Worm (Caenorhabditis elegans): ENCODE measurements around the gene gcy-36.

The gcy-36 gene

DNA sequence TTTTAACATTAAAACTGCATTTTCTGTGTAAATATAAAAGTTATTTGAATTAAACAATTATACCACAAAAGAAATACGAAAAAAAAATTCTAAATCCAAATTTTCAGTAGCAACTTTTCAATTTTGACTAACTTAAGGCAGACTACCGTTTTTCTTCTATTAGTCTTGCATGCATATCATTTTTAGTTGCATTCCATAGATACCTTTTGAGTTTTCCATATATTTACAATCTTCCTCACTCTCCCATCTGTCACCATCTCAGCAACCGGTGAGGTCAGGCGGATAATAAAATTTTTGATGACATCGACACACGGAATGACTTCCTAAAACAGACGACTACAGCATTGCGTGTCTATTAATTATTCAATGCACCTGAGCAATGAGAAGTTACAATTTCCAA, at the start of gene gcy-36:
TSS of gene gcy-36 (plus strand) at position 301 of the 400 bp plus-strand sequence.
- TF ChIP-seq unc-62 (GFP tag; optimal IDR thresholded peaks at IDR 0.05): no peak

DNA sequence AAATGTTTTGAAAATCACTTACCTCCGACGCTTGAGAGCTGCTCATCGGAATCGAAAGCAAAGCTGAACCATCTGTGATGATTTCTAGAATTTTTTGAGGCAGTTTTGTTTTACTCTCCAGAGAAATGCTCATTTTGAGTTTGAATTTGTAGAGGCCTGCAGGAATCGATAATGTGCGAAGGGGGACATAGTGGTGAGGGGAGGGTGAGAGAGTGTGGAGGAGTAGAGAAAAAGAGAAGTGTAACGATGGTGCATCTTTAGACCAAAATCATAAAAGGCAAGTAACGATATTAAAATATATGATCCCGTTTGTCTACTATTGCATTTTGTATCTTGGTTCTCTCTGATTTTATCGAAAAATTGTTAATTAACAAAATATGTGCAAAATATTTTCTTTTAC, 47.8 kb upstream of the gcy-36 start, which contains the start of gene blos-8:
TSS of gene blos-8 (minus strand) at position 216 of the 400 bp plus-strand sequence.
- no peak for TF ChIP-seq unc-62 (GFP tag; optimal IDR thresholded peaks at IDR 0.05)

DNA sequence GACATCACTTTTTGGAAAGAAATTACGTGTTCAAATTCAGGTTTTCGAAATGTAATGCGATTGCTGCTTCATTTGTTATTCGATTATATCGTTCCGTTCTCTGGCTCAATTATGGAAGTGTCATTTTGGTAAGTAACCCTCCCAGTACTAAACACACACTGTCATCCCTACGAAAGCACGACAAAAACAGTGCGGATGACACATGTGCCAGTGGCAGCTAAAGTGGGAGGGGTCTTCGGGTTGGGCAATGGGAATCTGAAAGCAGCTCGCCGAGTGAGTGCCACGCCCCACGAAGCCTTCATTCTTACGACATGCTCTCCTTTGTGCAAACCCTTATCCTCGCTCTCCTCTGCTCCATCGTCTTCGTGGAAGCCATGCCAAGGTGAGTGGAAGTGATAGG, 45.3 kb upstream of the gcy-36 start, which contains the start of gene flp-32:
TSS of gene flp-32 (plus strand) at position 301 of the 400 bp plus-strand sequence.
- no peak for TF ChIP-seq unc-62 (GFP tag; optimal IDR thresholded peaks at IDR 0.05)

DNA sequence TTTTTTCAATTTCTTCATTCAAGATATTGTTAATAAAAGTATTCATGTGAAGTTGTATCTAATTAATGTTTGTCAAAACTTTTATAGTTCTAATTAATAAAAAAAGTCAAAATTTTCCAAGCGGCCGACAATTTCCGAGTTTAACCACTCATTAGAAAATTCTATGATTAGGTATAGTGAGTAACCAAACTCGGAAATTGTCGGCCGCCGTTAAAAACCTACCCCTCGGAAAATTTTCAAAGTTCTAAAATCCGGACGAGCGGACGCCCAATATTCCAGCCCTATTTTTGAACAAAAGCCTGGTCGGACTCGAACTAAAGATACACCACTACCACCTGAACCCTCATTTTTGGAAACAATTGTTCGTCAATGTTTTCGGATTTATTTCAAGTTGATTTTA, 43.9 kb upstream of the gcy-36 start:
- TF ChIP-seq unc-62 (GFP tag; optimal IDR thresholded peaks at IDR 0.05): no peak

- no peak for TF ChIP-seq unc-62 (GFP tag; optimal IDR thresholded peaks at IDR 0.05)
These were observed 40.0 kb upstream of the gcy-36 start for ce11 chrX:15438768-15439167.

DNA sequence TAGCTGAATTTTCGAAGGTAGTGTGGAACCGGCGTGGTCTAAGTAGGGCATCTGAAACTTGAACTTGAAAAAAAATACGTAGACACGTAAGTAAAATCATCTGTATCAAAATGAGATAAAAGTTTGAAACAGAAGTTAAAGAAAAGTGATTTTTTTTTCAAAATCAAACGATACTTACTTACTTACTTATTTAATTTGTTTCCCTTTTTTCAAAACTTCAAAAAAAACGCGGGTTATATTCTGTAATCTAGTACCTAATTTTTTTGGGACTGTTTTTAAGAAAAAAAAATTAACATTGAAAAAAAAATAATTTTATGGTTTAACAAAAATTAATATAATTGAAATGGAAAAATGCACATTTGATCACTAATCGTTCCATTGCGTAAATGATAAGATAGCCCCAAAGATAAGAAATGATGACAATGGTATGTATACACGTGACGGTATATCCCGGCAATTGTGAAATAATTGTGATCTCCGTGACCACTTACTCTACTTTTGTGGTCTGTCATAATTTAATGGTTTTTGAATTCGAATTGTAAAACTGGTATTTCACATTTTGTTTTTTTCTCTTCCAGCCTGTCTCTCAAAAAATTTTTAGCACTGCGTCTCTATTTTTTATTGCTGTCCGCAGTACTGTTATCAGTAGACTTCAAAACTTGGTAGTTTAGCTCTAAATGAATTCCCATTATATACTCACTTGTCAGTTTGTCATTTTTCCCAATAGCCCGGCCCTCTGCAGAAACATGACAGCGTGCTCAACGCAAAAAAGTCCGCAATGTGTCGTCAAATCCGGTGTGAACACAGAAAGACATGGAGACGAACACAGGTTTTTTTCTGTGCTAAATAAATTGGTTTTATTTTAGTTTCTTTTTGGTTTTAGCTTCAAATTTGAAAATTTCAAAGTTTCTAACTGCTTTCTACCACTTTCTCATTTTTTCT, 37.8 kb upstream of the gcy-36 start, which contains the start of gene mocs-1:
TSS of gene mocs-1 (minus strand) at position 51 of the 942 bp plus-strand sequence.
- TF ChIP-seq unc-62 (GFP tag; optimal IDR thresholded peaks at IDR 0.05): no peak

DNA sequence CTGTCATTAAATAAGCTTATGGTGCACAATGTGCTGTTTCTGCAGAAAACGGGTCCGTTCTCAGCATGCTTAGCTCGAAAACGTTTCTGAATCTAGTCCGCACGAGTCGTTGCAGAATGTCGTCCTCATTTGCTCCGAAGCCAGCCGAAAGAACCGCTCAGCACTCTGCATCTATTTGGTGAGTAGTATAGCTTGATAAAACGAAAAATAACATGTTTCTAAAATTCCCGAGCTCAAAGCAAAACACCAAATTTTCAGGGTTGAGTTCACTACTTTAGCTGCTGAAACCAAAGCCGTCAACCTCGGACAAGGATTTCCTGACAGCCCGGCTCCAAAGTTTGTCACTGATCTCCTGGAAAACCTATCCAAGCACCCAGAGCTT, 37.1 kb upstream of the gcy-36 start, which contains the start of gene nkat-3:
TSS of gene nkat-3 (plus strand) at position 46 of the 382 bp plus-strand sequence.
- TF ChIP-seq unc-62 (GFP tag; optimal IDR thresholded peaks at IDR 0.05): no peak

DNA sequence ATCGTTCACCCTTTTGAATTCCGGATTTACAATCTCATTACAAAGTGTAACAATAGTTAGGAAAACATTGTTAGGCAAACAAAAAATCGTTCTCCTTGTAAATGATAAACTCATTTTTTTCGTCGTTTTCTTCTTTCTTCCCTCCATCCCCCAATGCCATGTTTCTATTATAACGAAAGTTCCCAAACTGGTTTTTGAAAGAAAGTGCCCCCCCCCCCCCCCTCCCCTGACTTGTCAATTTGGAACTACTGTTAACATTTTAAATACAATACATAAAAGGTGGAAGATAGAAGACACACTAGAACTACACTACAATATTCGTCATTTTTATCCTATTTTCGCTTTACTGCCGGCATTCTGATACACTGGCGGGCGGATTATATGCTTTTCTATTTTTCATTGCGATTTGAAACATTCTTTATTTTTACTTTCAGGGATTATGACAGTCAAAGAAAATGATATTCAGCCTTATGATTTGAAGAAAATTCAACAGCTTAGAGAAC, 32.5 kb upstream of the gcy-36 start, which contains the start of gene R03A10.5:
TSS of gene R03A10.5 (plus strand) at position 431 of the 503 bp plus-strand sequence.
- no peak for TF ChIP-seq unc-62 (GFP tag; optimal IDR thresholded peaks at IDR 0.05)

- TF ChIP-seq unc-62 (GFP tag; optimal IDR thresholded peaks at IDR 0.05): no peak
These were observed 13.8 kb upstream of the gcy-36 start for ce11 chrX:15465050-15465449.

ce11 chrX:15466032-15466431, 12.8 kb upstream of the gcy-36 start, which contains the start of gene sprr-1:
Gene sprr-1 (plus strand): TSS chrX:15466300.
- TF ChIP-seq unc-62 (GFP tag; optimal IDR thresholded peaks at IDR 0.05): no peak

ce11 chrX:15468657-15469056, 10.2 kb upstream of the gcy-36 start:
- TF ChIP-seq unc-62 (GFP tag; optimal IDR thresholded peaks at IDR 0.05): no peak

- no peak for TF ChIP-seq unc-62 (GFP tag; optimal IDR thresholded peaks at IDR 0.05)
These were observed 8.8 kb upstream of the gcy-36 start for ce11 chrX:15469957-15470548.

- no peak for TF ChIP-seq unc-62 (GFP tag; optimal IDR thresholded peaks at IDR 0.05)
These were observed 1.5 kb upstream of the gcy-36 start, which contains the start of gene exc-1 for ce11 chrX:15477309-15477708. Gene exc-1 (minus strand): TSS chrX:15477409.

DNA sequence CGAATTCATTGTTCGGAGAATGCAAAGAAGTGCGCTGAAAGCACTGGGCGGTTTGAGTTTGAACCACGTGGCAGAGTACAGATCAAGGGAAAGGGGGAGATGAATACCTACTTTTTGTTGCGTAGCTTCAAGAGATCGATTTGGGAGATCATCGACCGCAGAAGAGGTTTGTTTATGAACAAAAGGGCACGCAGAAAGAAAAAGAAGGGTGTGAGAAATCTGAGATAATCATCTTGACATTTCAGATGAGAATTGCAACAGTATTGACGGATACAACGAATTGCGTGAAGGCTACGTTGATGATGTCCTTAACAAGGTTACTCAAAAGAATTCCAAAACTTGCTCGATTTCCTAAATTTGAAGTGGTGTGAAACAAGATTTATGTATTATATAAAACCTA, 6.4 kb downstream of the gcy-36 start:
- TF ChIP-seq unc-62 (GFP tag; optimal IDR thresholded peaks at IDR 0.05): no peak

DNA sequence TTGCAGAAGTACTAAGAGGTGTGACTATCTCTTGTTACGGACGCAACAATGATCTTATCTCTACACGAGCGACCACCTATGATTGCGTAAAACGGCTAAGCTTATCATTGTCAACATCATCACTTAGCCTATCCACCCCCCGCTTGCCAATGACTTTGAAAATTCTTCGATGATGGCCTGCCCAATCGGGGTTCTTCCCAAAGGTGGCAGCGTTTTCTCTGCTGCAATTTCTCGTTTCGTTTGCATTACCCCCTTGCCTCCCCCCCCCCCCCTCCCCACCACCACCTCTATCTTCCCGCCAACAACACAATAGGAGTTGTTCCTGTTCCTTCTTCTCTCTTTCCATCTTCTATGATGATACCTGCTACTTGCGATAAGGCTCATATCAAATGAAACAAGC, 8.3 kb downstream of the gcy-36 start:
- TF ChIP-seq unc-62 (GFP tag; optimal IDR thresholded peaks at IDR 0.05): no peak

DNA sequence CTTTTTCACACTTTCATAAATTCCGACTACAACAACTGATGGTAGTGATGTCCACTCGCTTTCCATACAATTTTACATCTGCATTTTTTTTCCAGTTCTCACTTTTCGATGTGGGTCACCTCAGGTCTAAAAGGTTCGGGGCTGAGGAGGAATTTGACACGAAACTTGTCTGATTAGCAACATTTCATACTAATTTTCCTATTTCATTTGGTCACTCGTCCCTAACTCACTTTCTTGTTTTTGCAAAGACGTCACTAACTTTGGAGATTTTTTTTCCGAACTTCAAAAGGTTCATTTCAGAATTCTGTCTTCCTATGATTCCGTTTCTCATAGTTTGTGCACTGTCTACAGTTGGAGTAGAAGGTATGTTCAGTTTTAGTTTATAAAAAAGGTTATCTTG, 9.0 kb downstream of the gcy-36 start, which contains the start of gene H13N06.2:
TSS of gene H13N06.2 (plus strand) at position 301 of the 400 bp plus-strand sequence.
- no peak for TF ChIP-seq unc-62 (GFP tag; optimal IDR thresholded peaks at IDR 0.05)

Data from whole organism, dauer.